Fruit fly (Drosophila melanogaster): Measurements from ENCODE around the gene Spp.

Gene Spp

DNA sequence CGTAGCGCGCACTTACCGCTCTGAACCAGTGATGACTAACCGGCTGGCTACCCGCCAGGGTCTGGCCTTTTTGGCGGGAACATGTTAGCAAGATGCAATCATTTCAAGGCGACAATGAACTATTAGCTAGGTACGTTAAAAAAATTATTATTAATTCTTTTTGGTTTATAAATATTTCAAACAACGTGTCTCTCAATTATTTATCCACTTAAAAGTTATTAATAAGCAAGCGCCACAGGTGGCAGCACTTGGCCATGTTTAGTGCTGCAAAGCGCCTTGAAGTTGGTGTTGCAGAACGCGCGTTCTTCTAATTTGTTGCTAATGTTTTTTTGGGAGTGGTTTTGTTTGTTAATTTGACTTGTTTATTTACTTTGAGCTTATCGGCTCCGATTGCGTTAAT lies 29.8 kb upstream of the Spp start, which contains the start of the genes Ipk2 and cold (continued):
- TF ChIP-seq ERR (GFP tag; optimal IDR thresholded peaks at IDR 0.05): peak; percentile 42
- TF ChIP-seq CG18619 (GFP tag; optimal IDR thresholded peaks at IDR 0.05): peak; percentile 85
- TF ChIP-seq CG32767 (GFP tag; IDR thresholded peaks at IDR 0.05): peak; percentile 44; the same call in 1 of the 2 replicates
- TF ChIP-seq CG10565 (GFP tag; optimal IDR thresholded peaks at IDR 0.05): peak; percentile 51
- TF ChIP-seq sob (GFP tag; IDR thresholded peaks at IDR 0.05): peak; percentile 86; the same call in 1 of the 2 replicates
- TF ChIP-seq tll (GFP tag; optimal IDR thresholded peaks at IDR 0.05): peak; percentile 12 to 46
- TF ChIP-seq HLH54F (GFP tag; optimal IDR thresholded peaks at IDR 0.05): peak; percentile 87
- TF ChIP-seq CG7271 (tag; optimal IDR thresholded peaks at IDR 0.05): no peak

dm6 chr2L:568030-568429 lies 23.6 kb upstream of the Spp start, which contains the start of the genes Nle and Sf3b1:
Gene Nle, minus strand, starts transcription at chr2L:568121.
Gene Sf3b1, plus strand, starts transcription at chr2L:568340.
- peak; percentile 54 for TF ChIP-seq CG17186 (GFP tag; optimal IDR thresholded peaks at IDR 0.05)
- no peak for TF ChIP-seq Sox100B (GFP tag; optimal IDR thresholded peaks at IDR 0.05)
- peak; percentile 67 for TF ChIP-seq Dref (GFP tag; IDR thresholded peaks at IDR 0.05)
- TF ChIP-seq CG6689 (GFP tag; IDR thresholded peaks at IDR 0.05): no peak
- TF ChIP-seq vvl (GFP tag; IDR thresholded peaks at IDR 0.05): no peak
- TF ChIP-seq HLHmδ (GFP tag; optimal IDR thresholded peaks at IDR 0.05): no peak
- TF ChIP-seq tll (GFP tag; optimal IDR thresholded peaks at IDR 0.05): no peak
- no peak for TF ChIP-seq stc (GFP tag; IDR thresholded peaks at IDR 0.05)
- no peak for TF ChIP-seq Ssrp (tag; optimal IDR thresholded peaks at IDR 0.05)
- TF ChIP-seq yki (optimal IDR thresholded peaks at IDR 0.05): no peak
- no peak for TF ChIP-seq bab2 (GFP tag; optimal IDR thresholded peaks at IDR 0.05)
- TF ChIP-seq seq (GFP tag; IDR thresholded peaks at IDR 0.05): no peak
- peak; percentile 31 for TF ChIP-seq Lhr (GFP tag; optimal IDR thresholded peaks at IDR 0.05)
- TF ChIP-seq Atf3 (GFP tag; optimal IDR thresholded peaks at IDR 0.05): peak; percentile 12
- TF ChIP-seq CG1647 (GFP tag; optimal IDR thresholded peaks at IDR 0.05): peak; percentile 23
- TF ChIP-seq CG6854 (GFP tag; optimal IDR thresholded peaks at IDR 0.05): no peak
- peak; percentile 35 for TF ChIP-seq CG8944 (GFP tag; optimal IDR thresholded peaks at IDR 0.05)
- TF ChIP-seq nmo (GFP tag; optimal IDR thresholded peaks at IDR 0.05): peak; percentile 71
- TF ChIP-seq crp (GFP tag; optimal IDR thresholded peaks at IDR 0.05): peak; percentile 11 to 81
- TF ChIP-seq hbn (GFP tag; IDR thresholded peaks at IDR 0.05; ENCODE audit: partially characterized antibody): peak; percentile 97
- TF ChIP-seq CG7271 (tag; optimal IDR thresholded peaks at IDR 0.05): peak; percentile 7
- TF ChIP-seq D19A (tag; optimal IDR thresholded peaks at IDR 0.05): no peak
- no peak for TF ChIP-seq insv (GFP tag; optimal IDR thresholded peaks at IDR 0.05)
- TF ChIP-seq Dll (GFP tag; IDR thresholded peaks at IDR 0.05; ENCODE audit: partially characterized antibody): peak; percentile 98
- TF ChIP-seq CG17912 (GFP tag; optimal IDR thresholded peaks at IDR 0.05): peak; percentile 50
- peak; percentile 48 for TF ChIP-seq psq (GFP tag; optimal IDR thresholded peaks at IDR 0.05)
- TF ChIP-seq CG42726 (GFP tag; IDR thresholded peaks at IDR 0.05; ENCODE audit: partially characterized antibody): peak; percentile 89; the same call in 1 of the 2 replicates
- TF ChIP-seq Sin3A (optimal IDR thresholded peaks at IDR 0.05): peak; percentile 81
- peak; percentile 42 for TF ChIP-seq Six4 (GFP tag; optimal IDR thresholded peaks at IDR 0.05)
- peak; percentile 27 for TF ChIP-seq CG10462 (GFP tag; optimal IDR thresholded peaks at IDR 0.05)
- TF ChIP-seq tna (GFP tag; IDR thresholded peaks at IDR 0.05; ENCODE audit: partially characterized antibody): peak; percentile 82
- no peak for TF ChIP-seq toy (GFP tag; IDR thresholded peaks at IDR 0.05)
- TF ChIP-seq BtbVII (GFP tag; optimal IDR thresholded peaks at IDR 0.05): no peak
- TF ChIP-seq vnd (GFP tag; IDR thresholded peaks at IDR 0.05; ENCODE audit: partially characterized antibody): peak; percentile 95
- no peak for TF ChIP-seq CG4360 (GFP tag; IDR thresholded peaks at IDR 0.05)
- no peak for TF ChIP-seq Lpt (GFP tag; optimal IDR thresholded peaks at IDR 0.05)
- TF ChIP-seq CG30431 (GFP tag; optimal IDR thresholded peaks at IDR 0.05): no peak
- TF ChIP-seq Drgx (GFP tag; IDR thresholded peaks at IDR 0.05): no peak
- no peak for TF ChIP-seq CG6254 (GFP tag; optimal IDR thresholded peaks at IDR 0.05)
- peak; percentile 72; the same call in 1 of the 3 replicates for TF ChIP-seq zen2 (GFP tag; IDR thresholded peaks at IDR 0.05; ENCODE audit: partially characterized antibody)
- TF ChIP-seq MESR4 (GFP tag; optimal IDR thresholded peaks at IDR 0.05): peak; percentile 58
- TF ChIP-seq luna (GFP tag; optimal IDR thresholded peaks at IDR 0.05): no peak
- TF ChIP-seq corto (GFP tag; optimal IDR thresholded peaks at IDR 0.05): no peak

Data from whole organism, embryonic.